Worm (Caenorhabditis elegans): Measurements from ENCODE around the gene fozi-1.

The fozi-1 gene

DNA sequence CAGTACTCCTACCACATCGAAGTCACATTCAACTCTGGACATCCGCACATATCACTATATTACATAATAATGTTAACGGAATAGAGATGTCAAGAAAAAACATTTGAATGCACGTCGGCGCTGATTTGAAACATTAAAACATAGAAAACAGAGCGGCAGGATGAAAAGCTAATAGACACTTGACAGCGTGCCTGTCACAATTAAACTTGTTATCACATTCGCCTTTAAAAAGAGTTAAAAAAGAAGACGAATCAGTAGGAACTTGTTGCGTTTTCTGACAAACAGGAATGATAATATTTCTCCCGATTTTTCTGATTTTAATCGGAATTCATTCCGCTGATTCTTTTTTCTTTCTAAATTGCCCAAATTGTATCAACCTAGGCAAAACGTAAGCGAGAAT lies 36.0 kb downstream of the fozi-1 start:
- TF ChIP-seq K09A11.1 (tag; optimal IDR thresholded peaks at IDR 0.05; ENCODE audit: insufficient read depth) (no peak), madf-2 (tag; optimal IDR thresholded peaks at IDR 0.05) (no peak), sox-2 (GFP tag; IDR thresholded peaks at IDR 0.05) (no peak), syd-9 (tag; optimal IDR thresholded peaks at IDR 0.05) (no peak), ceh-19 (GFP tag; optimal IDR thresholded peaks at IDR 0.05) (no peak), unc-86 (tag; optimal IDR thresholded peaks at IDR 0.05) (no peak), pros-1 (tag; optimal IDR thresholded peaks at IDR 0.05) (no peak), ceh-48 (tag; optimal IDR thresholded peaks at IDR 0.05) (no peak), ztf-16 (tag; optimal IDR thresholded peaks at IDR 0.05) (no peak), ceh-31 (tag; optimal IDR thresholded peaks at IDR 0.05) (no peak)

ce11 chrIII:9319641-9320040 lies 38.1 kb downstream of the fozi-1 start, which contains the start of gene C40H1.9:
Gene C40H1.9 (plus strand): TSS chrIII:9319941.
- TF ChIP-seq elt-2 (tag; optimal IDR thresholded peaks at IDR 0.05) (no peak), unc-42 (tag; optimal IDR thresholded peaks at IDR 0.05) (no peak), unc-3 (GFP tag; conservative IDR thresholded peaks at IDR 0.05) (no peak), unc-3 (tag; optimal IDR thresholded peaks at IDR 0.05) (no peak), pax-1 (tag; optimal IDR thresholded peaks at IDR 0.05) (no peak), dmd-4 (tag; optimal IDR thresholded peaks at IDR 0.05; ENCODE audit: borderline replicate concordance) (no peak), syd-9 (tag; optimal IDR thresholded peaks at IDR 0.05) (no peak), nfya-1 (tag; optimal IDR thresholded peaks at IDR 0.05) (no peak), ahr-1 (tag; optimal IDR thresholded peaks at IDR 0.05) (no peak), ceh-22 (tag; optimal IDR thresholded peaks at IDR 0.05) (no peak), tbx-2 (tag; optimal IDR thresholded peaks at IDR 0.05) (no peak), hlh-15 (tag; optimal IDR thresholded peaks at IDR 0.05) (no peak), ceh-19 (GFP tag; optimal IDR thresholded peaks at IDR 0.05) (no peak), ceh-31 (tag; optimal IDR thresholded peaks at IDR 0.05) (no peak)

DNA sequence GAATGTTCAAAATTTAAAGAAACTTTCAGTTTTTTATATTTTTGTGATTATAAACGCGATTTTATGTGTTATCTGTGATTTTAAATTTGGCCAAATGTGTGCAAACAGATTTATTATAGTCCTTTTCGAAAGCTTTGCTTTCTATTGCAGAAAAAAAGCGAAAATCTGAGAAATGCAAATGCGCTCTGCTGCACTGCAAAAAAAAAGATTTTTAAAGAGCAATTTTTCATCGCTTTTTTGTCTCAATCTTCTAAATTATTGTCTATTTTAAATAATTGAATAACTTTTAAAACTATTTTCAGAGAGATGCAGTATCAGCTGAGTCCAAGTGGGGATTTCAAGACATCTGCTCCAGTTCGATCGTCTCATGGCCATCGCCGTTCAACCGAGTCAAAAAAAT lies 40.4 kb downstream of the fozi-1 start, which contains the start of gene cpb-1:
cpb-1 (plus strand) TSS at position 301 of the 400 bp plus-strand sequence.
- TF ChIP-seq K02D7.2 (tag; optimal IDR thresholded peaks at IDR 0.05) (no peak), ceh-48 (tag; optimal IDR thresholded peaks at IDR 0.05) (no peak), hlh-6 (tag; optimal IDR thresholded peaks at IDR 0.05) (no peak), zip-5 (tag; optimal IDR thresholded peaks at IDR 0.05) (no peak), hlh-13 (GFP tag; optimal IDR thresholded peaks at IDR 0.05) (no peak), ceh-34 (tag; optimal IDR thresholded peaks at IDR 0.05) (no peak), sox-2 (GFP tag; IDR thresholded peaks at IDR 0.05) (no peak), ceh-6 (GFP tag; optimal IDR thresholded peaks at IDR 0.05) (no peak), F13H6.1 (tag; optimal IDR thresholded peaks at IDR 0.05) (no peak), tbx-7 (tag; optimal IDR thresholded peaks at IDR 0.05) (no peak), tbx-2 (tag; optimal IDR thresholded peaks at IDR 0.05) (no peak)

ce11 chrIII:9324724-9325123 lies 43.1 kb downstream of the fozi-1 start, which contains the start of gene C40H1.7:
Gene C40H1.7 (plus strand): TSS chrIII:9325024.
- TF ChIP-seq ceh-30 (tag; optimal IDR thresholded peaks at IDR 0.05) (no peak), ztf-16 (tag; optimal IDR thresholded peaks at IDR 0.05) (no peak), ets-4 (tag; optimal IDR thresholded peaks at IDR 0.05) (no peak), gmeb-2 (tag; optimal IDR thresholded peaks at IDR 0.05) (no peak), ceh-2 (tag; optimal IDR thresholded peaks at IDR 0.05) (no peak), ref-2 (tag; optimal IDR thresholded peaks at IDR 0.05) (no peak), sox-4 (tag; optimal IDR thresholded peaks at IDR 0.05) (no peak), elt-4 (tag; optimal IDR thresholded peaks at IDR 0.05) (no peak), tbx-2 (tag; optimal IDR thresholded peaks at IDR 0.05) (no peak), odd-2 (tag; optimal IDR thresholded peaks at IDR 0.05) (no peak), unc-55 (GFP tag; optimal IDR thresholded peaks at IDR 0.05) (no peak), zip-5 (tag; optimal IDR thresholded peaks at IDR 0.05) (no peak), unc-3 (GFP tag; conservative IDR thresholded peaks at IDR 0.05) (no peak), unc-3 (tag; optimal IDR thresholded peaks at IDR 0.05) (no peak), pag-3 (tag; optimal IDR thresholded peaks at IDR 0.05; ENCODE audit: borderline replicate concordance) (no peak), ceh-45 (GFP tag; IDR thresholded peaks at IDR 0.05) (no peak), tbx-7 (tag; optimal IDR thresholded peaks at IDR 0.05) (no peak), ama-1 (optimal IDR thresholded peaks at IDR 0.05) (no peak)
